Fruit fly (Drosophila melanogaster): ENCODE data around the gene kud.
A peak's percentile ranks its signal among the peaks of the same experiment; 100 is the strongest.

kud gene

DNA sequence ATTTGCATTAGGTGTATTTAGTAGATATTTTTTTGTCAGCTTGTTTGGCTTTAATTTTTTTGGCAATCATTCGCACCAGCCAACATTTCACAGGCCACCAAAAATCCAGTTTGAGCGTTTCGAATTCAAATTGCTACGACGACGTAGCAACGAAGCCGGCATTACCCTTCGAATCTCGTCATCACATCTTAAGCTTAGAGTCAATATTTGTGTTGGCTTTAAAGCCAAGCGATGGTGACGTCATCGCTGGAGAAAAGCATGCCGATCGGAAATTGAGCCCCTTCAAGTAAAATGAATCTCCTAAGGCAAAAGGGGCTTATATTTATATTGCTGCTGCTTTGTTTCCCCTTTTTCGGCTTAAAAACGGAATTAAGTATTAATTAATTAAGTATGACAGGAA is 26.8 kb upstream of the kud start:
- no peak for TF ChIP-seq dmrt93B (GFP tag; optimal IDR thresholded peaks at IDR 0.05)
- TF ChIP-seq Hr78 (GFP tag; optimal IDR thresholded peaks at IDR 0.05), result no peak
- no peak for TF ChIP-seq dsf (GFP tag; optimal IDR thresholded peaks at IDR 0.05; ENCODE audit: borderline replicate concordance)
- no peak for TF ChIP-seq CG9705 (GFP tag; optimal IDR thresholded peaks at IDR 0.05)
- TF ChIP-seq Abd-B (GFP tag; optimal IDR thresholded peaks at IDR 0.05), result no peak
- TF ChIP-seq Myc (optimal IDR thresholded peaks at IDR 0.05), result no peak
- no peak for TF ChIP-seq Hnf4 (GFP tag; optimal IDR thresholded peaks at IDR 0.05)
- no peak for TF ChIP-seq woc (GFP tag; optimal IDR thresholded peaks at IDR 0.05)
- no peak for TF ChIP-seq Sp1 (GFP tag; optimal IDR thresholded peaks at IDR 0.05)
- no peak for TF ChIP-seq OdsH (GFP tag; optimal IDR thresholded peaks at IDR 0.05)
- no peak for TF ChIP-seq Dfd (GFP tag; optimal IDR thresholded peaks at IDR 0.05)
- TF ChIP-seq Rel (GFP tag; optimal IDR thresholded peaks at IDR 0.05), result no peak
- no peak for TF ChIP-seq Rel (tag; optimal IDR thresholded peaks at IDR 0.05)
- TF ChIP-seq rgr (GFP tag; optimal IDR thresholded peaks at IDR 0.05), result no peak
- no peak for TF ChIP-seq Jra (GFP tag; optimal IDR thresholded peaks at IDR 0.05)
- no peak for TF ChIP-seq Hr83 (GFP tag; optimal IDR thresholded peaks at IDR 0.05; ENCODE audit: poor library complexity, severe bottlenecking)

DNA sequence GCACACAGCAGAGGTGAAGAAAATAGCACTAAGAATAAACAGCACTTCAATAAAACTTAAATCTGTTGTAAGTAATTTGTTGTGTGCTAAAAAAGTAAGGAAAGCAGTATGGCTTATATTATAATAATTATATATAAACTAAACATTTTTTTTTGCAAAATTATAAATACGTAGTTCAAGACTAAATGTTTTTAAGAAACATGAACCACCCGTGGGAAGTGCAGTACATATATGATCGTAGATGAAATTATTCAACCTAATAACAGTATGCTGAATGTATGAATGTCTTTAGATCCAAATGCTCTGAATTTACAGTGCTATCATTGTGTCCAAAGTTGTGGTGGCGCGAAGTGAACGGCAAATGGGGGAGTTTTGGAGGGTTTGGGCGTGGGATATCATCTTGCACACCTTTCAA is 25.9 kb upstream of the kud start:
- no peak for TF ChIP-seq sv (GFP tag; optimal IDR thresholded peaks at IDR 0.05)
- TF ChIP-seq foxo (GFP tag; optimal IDR thresholded peaks at IDR 0.05), result peak in 1 of 2 experiments; percentile 7
- peak; percentile 12 for TF ChIP-seq Sp1 (GFP tag; optimal IDR thresholded peaks at IDR 0.05)
- peak; percentile 17 for TF ChIP-seq psq (GFP tag; optimal IDR thresholded peaks at IDR 0.05)
- TF ChIP-seq OdsH (GFP tag; optimal IDR thresholded peaks at IDR 0.05), result peak; percentile 18
- TF ChIP-seq rgr (GFP tag; optimal IDR thresholded peaks at IDR 0.05), result peak; percentile 10
- TF ChIP-seq usp (GFP tag; optimal IDR thresholded peaks at IDR 0.05), result no peak

DNA sequence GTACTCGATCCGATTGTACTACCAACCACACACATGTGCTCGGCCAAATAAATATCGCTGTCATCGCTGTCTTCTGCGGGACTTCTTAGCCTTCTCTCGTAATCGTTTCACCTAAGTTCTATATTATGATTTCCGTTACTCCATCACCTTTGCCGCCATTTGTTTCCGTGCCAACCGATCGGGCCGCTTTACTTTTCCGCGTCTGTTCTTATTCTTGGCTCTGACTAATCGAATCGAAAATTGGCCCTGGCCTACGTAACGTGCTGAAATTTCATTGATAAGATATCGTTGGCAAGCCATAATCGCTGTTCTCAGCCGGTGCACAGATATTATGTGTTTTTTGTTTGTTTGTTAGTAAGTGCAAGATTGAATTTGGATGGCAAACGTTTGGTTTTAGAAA is 22.4 kb upstream of the kud start:
- TF ChIP-seq CG9705 (GFP tag; optimal IDR thresholded peaks at IDR 0.05), result no peak
- no peak for TF ChIP-seq Hnf4 (GFP tag; optimal IDR thresholded peaks at IDR 0.05)
- no peak for TF ChIP-seq dl (GFP tag; optimal IDR thresholded peaks at IDR 0.05; ENCODE audit: insufficient read depth in 1 of 2, partially characterized antibody in 2 of 2)
- TF ChIP-seq dsf (GFP tag; optimal IDR thresholded peaks at IDR 0.05; ENCODE audit: borderline replicate concordance), result no peak
- no peak for TF ChIP-seq Jra (GFP tag; optimal IDR thresholded peaks at IDR 0.05)

DNA sequence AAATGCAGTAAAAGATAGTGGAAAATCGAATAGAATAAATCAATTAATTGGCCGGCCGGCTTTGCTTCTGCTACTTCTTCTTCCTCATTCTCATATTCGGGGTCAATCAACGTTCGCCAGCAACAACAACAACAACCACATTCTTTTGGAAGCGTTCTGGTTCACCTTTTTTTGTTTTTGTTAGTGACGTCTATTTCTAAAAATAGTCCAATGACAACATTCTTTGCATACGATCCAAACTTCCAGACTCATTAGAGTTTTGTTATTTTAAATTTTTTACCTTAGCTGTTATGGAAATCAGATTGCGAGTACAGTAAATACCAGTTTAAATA is 21.0 kb upstream of the kud start:
- TF ChIP-seq Hr83 (GFP tag; optimal IDR thresholded peaks at IDR 0.05; ENCODE audit: poor library complexity, severe bottlenecking) (no peak), lola (GFP tag; optimal IDR thresholded peaks at IDR 0.05) (no peak), Dif (GFP tag; optimal IDR thresholded peaks at IDR 0.05; ENCODE audit: partially characterized antibody) (no peak), Hr78 (GFP tag; optimal IDR thresholded peaks at IDR 0.05) (no peak), dsf (GFP tag; optimal IDR thresholded peaks at IDR 0.05; ENCODE audit: borderline replicate concordance) (no peak)

DNA sequence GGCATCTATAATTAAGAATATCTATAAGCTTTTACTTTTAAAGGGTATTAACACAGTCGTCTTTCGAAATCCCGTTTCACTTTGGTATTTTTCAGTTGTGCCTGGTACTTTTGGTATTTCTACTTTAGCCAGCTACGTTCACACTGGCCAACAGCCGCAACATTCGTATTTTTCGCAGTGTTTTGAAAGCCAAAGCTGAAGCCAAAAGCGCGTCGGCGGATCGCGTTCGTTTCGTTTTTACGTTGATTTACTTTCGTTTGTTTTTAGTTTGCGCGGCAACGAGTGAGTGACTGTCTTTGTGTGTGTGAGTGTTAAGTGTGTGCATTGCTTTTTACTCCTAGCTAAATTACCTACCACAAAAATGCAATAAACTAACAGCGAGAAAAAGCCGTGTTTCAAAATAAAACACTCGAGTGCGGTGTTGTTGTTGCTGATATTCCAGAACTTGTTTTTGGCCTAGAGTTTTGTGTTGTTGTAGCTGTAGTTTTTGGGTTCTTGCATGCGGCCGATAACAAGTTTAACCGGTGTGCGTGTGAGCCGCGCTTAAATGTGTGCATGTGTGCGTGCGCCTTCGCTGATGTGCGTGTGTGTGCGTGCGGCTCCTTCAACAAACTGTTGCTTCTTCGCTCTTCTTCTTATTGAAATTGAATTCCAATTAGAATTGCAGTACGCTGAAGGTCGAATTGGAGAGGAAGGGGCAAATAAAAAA is 20.5 kb upstream of the kud start, which contains the start of gene Lmpt:
Gene Lmpt, plus strand, starts transcription at position 173 of the 709 bp plus-strand sequence.
- TF ChIP-seq CrebA (GFP tag; optimal IDR thresholded peaks at IDR 0.05; ENCODE audit: borderline replicate concordance) (no peak), Vsx2 (GFP tag; optimal IDR thresholded peaks at IDR 0.05; ENCODE audit: partially characterized antibody) (peak; percentile 49), Dif (GFP tag; optimal IDR thresholded peaks at IDR 0.05; ENCODE audit: partially characterized antibody) (no peak), fru (GFP tag; optimal IDR thresholded peaks at IDR 0.05) (peak; percentile 22), Mio (GFP tag; optimal IDR thresholded peaks at IDR 0.05) (no peak), dl (GFP tag; optimal IDR thresholded peaks at IDR 0.05; ENCODE audit: insufficient read depth in 1 of 2, partially characterized antibody in 2 of 2) (no peak), N (GFP tag; optimal IDR thresholded peaks at IDR 0.05) (no peak), lola (GFP tag; optimal IDR thresholded peaks at IDR 0.05) (no peak), psq (GFP tag; optimal IDR thresholded peaks at IDR 0.05) (no peak), rgr (GFP tag; optimal IDR thresholded peaks at IDR 0.05) (no peak), dmrt93B (GFP tag; optimal IDR thresholded peaks at IDR 0.05) (no peak), Jra (GFP tag; optimal IDR thresholded peaks at IDR 0.05) (no peak), Hnf4 (GFP tag; optimal IDR thresholded peaks at IDR 0.05) (no peak), usp (GFP tag; optimal IDR thresholded peaks at IDR 0.05) (no peak), woc (GFP tag; optimal IDR thresholded peaks at IDR 0.05) (peak; percentile 78), CG32264 (GFP tag; optimal IDR thresholded peaks at IDR 0.05) (no peak), sv (GFP tag; optimal IDR thresholded peaks at IDR 0.05) (no peak), Dfd (GFP tag; optimal IDR thresholded peaks at IDR 0.05) (no peak), Hr78 (GFP tag; optimal IDR thresholded peaks at IDR 0.05) (no peak), jim (GFP tag; optimal IDR thresholded peaks at IDR 0.05) (no peak), Myc (optimal IDR thresholded peaks at IDR 0.05) (no peak), dsf (GFP tag; optimal IDR thresholded peaks at IDR 0.05; ENCODE audit: borderline replicate concordance) (peak; percentile 7), sage (GFP tag; optimal IDR thresholded peaks at IDR 0.05) (no peak), Rel (GFP tag; optimal IDR thresholded peaks at IDR 0.05) (no peak), Rel (tag; optimal IDR thresholded peaks at IDR 0.05) (peak; percentile 31), ey (GFP tag; optimal IDR thresholded peaks at IDR 0.05) (no peak), pan (optimal IDR thresholded peaks at IDR 0.05) (no peak), br (GFP tag; optimal IDR thresholded peaks at IDR 0.05) (no peak), Sp1 (GFP tag; optimal IDR thresholded peaks at IDR 0.05) (no peak)
